Worm (Caenorhabditis elegans) whole organism, young adult: ENCODE data around the gene mcm-10.

ENCODE experiments used
- F10E7.11 ChIP-seq: sonication (generic microtip); optimal IDR thresholded peaks from 2 replicates; lab custom pipeline; 2017; ENCODE audit warnings: mild to moderate bottlenecking, missing genetic modification characterization, moderate library complexity, missing compliant biosample characterization
- F23B12.7 ChIP-seq: sonication (generic microtip); optimal IDR thresholded peaks from 2 replicates; lab custom pipeline; 2017; ENCODE audit warnings: missing genetic modification characterization, mild to moderate bottlenecking, missing compliant biosample characterization, antibody characterized with exemption, moderate library complexity; ENCODE audit not compliant: insufficient read depth
- F55B11.4 ChIP-seq: sonication (generic microtip); optimal IDR thresholded peaks from 2 replicates; lab custom pipeline; 2016; ENCODE audit warnings: missing compliant biosample characterization, missing genetic modification characterization, borderline replicate concordance; ENCODE audit not compliant: insufficient read depth
- K11D2.4 ChIP-seq: fragments of 200-800 bp; sonication (Bioruptor generic); IDR thresholded peaks from 2 replicates; pipeline ENCODE4 v1.3.6; 2022; ENCODE audit warnings: missing genetic modification reagents, missing genetic modification characterization, missing compliant biosample characterization
- aptf-3 ChIP-seq: fragments of 200-800 bp; sonication (Bioruptor generic); IDR thresholded peaks from 2 replicates; pipeline ENCODE4 v1.3.6; 2022; ENCODE audit warnings: missing genetic modification characterization, missing compliant biosample characterization
- ceh-27 ChIP-seq: fragments of 200-800 bp; sonication (Bioruptor generic); optimal IDR thresholded peaks from 2 replicates; lab custom pipeline; 2018; ENCODE audit warnings: mild to moderate bottlenecking, missing genetic modification characterization, moderate library complexity, missing compliant biosample characterization
- ceh-91 ChIP-seq: fragments of 200-800 bp; sonication (Bioruptor generic); IDR thresholded peaks from 2 replicates; pipeline ENCODE4 v1.3.6; 2022; ENCODE audit warnings: missing genetic modification reagents, missing genetic modification characterization, missing compliant biosample characterization
- ekl-4 ChIP-seq: fragments of 200-800 bp; sonication (Bioruptor generic); IDR thresholded peaks from 2 replicates; pipeline ENCODE4 v1.3.6; 2022; ENCODE audit warnings: missing genetic modification reagents, missing genetic modification characterization, missing compliant biosample characterization
- hmg-1.2 ChIP-seq: fragments of 200-800 bp; sonication (Bioruptor generic); IDR thresholded peaks from 2 replicates; pipeline ENCODE4 v1.3.6; 2022; ENCODE audit warnings: missing genetic modification reagents, missing genetic modification characterization, missing compliant biosample characterization
- lsl-1 ChIP-seq: fragments of 200-800 bp; sonication (Bioruptor generic); optimal IDR thresholded peaks from 2 replicates; lab custom pipeline; 2018; ENCODE audit warnings: mild to moderate bottlenecking, missing genetic modification characterization, moderate library complexity, missing compliant biosample characterization
- nhr-179 ChIP-seq: sonication (generic microtip); optimal IDR thresholded peaks from 2 replicates; lab custom pipeline; 2016; ENCODE audit warnings: mild to moderate bottlenecking, missing genetic modification characterization, missing compliant biosample characterization
- rec-8 ChIP-seq, 2 experiments: sonication (generic microtip); optimal IDR thresholded peaks; 2 replicates each; lab custom pipeline; 2016; ENCODE audit warnings: mild to moderate bottlenecking in 2 of 2, missing genetic modification characterization in 2 of 2, missing genetic modification reagents in 2 of 2, missing genotype in 2 of 2, missing biosample characterization in 1 of 2, missing compliant biosample characterization in 1 of 2, moderate library complexity in 1 of 2

ce11 chrIII:11372199-11372938 is 55.0 kb downstream of the mcm-10 start:
- TF ChIP-seq ekl-4 (GFP tag; lab: Robert Waterston, UW), result no peak
- TF ChIP-seq F55B11.4 (tag; lab: Kevin White, UChicago), result no peak
- TF ChIP-seq F10E7.11 (tag; lab: Kevin White, UChicago), result no peak
- no peak for TF ChIP-seq K11D2.4
- TF ChIP-seq lsl-1 (GFP tag; lab: Kevin White, UChicago), result no peak
- TF ChIP-seq nhr-179 (tag; lab: Kevin White, UChicago), result no peak
- no peak for TF ChIP-seq ceh-27 (GFP tag; lab: Kevin White, UChicago)
- TF ChIP-seq hmg-1.2, result no peak
- no peak for TF ChIP-seq ceh-91 (GFP tag; lab: Robert Waterston, UW)
- TF ChIP-seq rec-8 (tag; optimal IDR thresholded peaks at IDR 0.05; lab: Kevin White, UChicago), result no peak
- no peak for TF ChIP-seq F23B12.7 (tag; lab: Kevin White, UChicago)
- TF ChIP-seq aptf-3 (GFP tag; lab: Robert Waterston, UW), result no peak
